Worm (Caenorhabditis elegans) whole organism, L3 larva: ENCODE data around the gene ZK829.3.

Experiments
- R02D3.7 ChIP-seq: fragments of 150-350 bp; optimal IDR thresholded peaks from 2 replicates; lab custom pipeline; 2014; ENCODE audit warnings: missing biosample characterization, missing genetic modification characterization
- ZK546.5 ChIP-seq: sonication (generic microtip); optimal IDR thresholded peaks from 2 replicates; lab custom pipeline; 2017; ENCODE audit warnings: missing biosample characterization, missing genetic modification characterization
- aly-2 ChIP-seq: fragments of 150-350 bp; optimal IDR thresholded peaks from 2 replicates; lab custom pipeline; 2014; ENCODE audit warnings: missing biosample characterization, missing genetic modification characterization
- ama-1 ChIP-seq: fragments of 150-350 bp; optimal IDR thresholded peaks from 2 replicates; lab custom pipeline; 2018
- ceh-16 ChIP-seq: sonication (generic microtip); optimal IDR thresholded peaks from 2 replicates; lab custom pipeline; 2017; ENCODE audit warnings: missing biosample characterization, missing genetic modification characterization
- ceh-28 ChIP-seq: fragments of 150-350 bp; optimal IDR thresholded peaks from 2 replicates; lab custom pipeline; 2014; ENCODE audit warnings: missing biosample characterization, missing genetic modification reagents, missing genetic modification characterization
- ceh-82 ChIP-seq: fragments of 150-350 bp; optimal IDR thresholded peaks from 2 replicates; lab custom pipeline; 2014; ENCODE audit warnings: missing biosample characterization, missing genetic modification characterization
- ceh-9 ChIP-seq: sonication (generic microtip); optimal IDR thresholded peaks from 2 replicates; lab custom pipeline; 2018; ENCODE audit warnings: missing biosample characterization, missing genetic modification characterization
- daf-12 ChIP-seq: fragments of 150-350 bp; optimal IDR thresholded peaks from 2 replicates; lab custom pipeline; 2014; ENCODE audit warnings: missing biosample characterization, missing genetic modification reagents, missing genetic modification characterization
- egl-5 ChIP-seq: fragments of 150-350 bp; optimal IDR thresholded peaks from 2 replicates; lab custom pipeline; 2017; ENCODE audit warnings: missing biosample characterization, missing genetic modification reagents, missing genetic modification characterization, inconsistent platforms
- elt-1 ChIP-seq: fragments of 150-350 bp; optimal IDR thresholded peaks from 2 replicates; lab custom pipeline; 2014; ENCODE audit warnings: missing biosample characterization, missing genetic modification characterization
- elt-3 ChIP-seq, 3 experiments: fragments of 150-350 bp in 1 of 3; sonication (generic microtip) in 2 of 3; optimal IDR thresholded peaks; 2 replicates in 2 of 3; 4 replicates in 1 of 3; lab custom pipeline; 2014 to 2017; ENCODE audit warnings: missing biosample characterization in 3 of 3, missing genetic modification characterization in 3 of 3
- eor-1 ChIP-seq, 2 experiments: fragments of 150-350 bp; optimal IDR thresholded peaks; 2 replicates each; lab custom pipeline; 2014 to 2018; ENCODE audit warnings: missing biosample characterization in 2 of 2, missing genetic modification characterization in 2 of 2
- fkh-10 ChIP-seq: sonication (generic microtip); optimal IDR thresholded peaks from 2 replicates; lab custom pipeline; 2017; ENCODE audit warnings: missing biosample characterization, missing genetic modification reagents, missing genetic modification characterization
- hmg-11 ChIP-seq: sonication (generic microtip); optimal IDR thresholded peaks from 2 replicates; lab custom pipeline; 2016; ENCODE audit warnings: missing genetic modification characterization, missing compliant biosample characterization
- jun-1 ChIP-seq: fragments of 150-350 bp; optimal IDR thresholded peaks from 2 replicates; lab custom pipeline; 2014; ENCODE audit warnings: missing biosample characterization, missing genetic modification reagents, missing genetic modification characterization
- lin-15B ChIP-seq: fragments of 150-350 bp; optimal IDR thresholded peaks from 2 replicates; lab custom pipeline; 2014; ENCODE audit warnings: missing biosample characterization, missing genetic modification characterization
- lin-39 ChIP-seq: fragments of 150-350 bp; optimal IDR thresholded peaks from 2 replicates; lab custom pipeline; 2018; ENCODE audit warnings: missing biosample characterization, missing genetic modification reagents, missing genetic modification characterization
- lsy-12 ChIP-seq: sonication (generic microtip); optimal IDR thresholded peaks from 2 replicates; lab custom pipeline; 2016; ENCODE audit warnings: mild to moderate bottlenecking, missing genetic modification characterization, missing compliant biosample characterization
- mdl-1 ChIP-seq: fragments of 150-350 bp; optimal IDR thresholded peaks from 2 replicates; lab custom pipeline; 2014; ENCODE audit warnings: missing biosample characterization, missing genetic modification characterization
- mml-1 ChIP-seq: fragments of 150-350 bp; sonication (generic microtip); optimal IDR thresholded peaks from 3 replicates; lab custom pipeline; 2014; ENCODE audit warnings: missing biosample characterization, missing genetic modification characterization
- nfya-1 ChIP-seq: sonication (generic microtip); optimal IDR thresholded peaks from 2 replicates; lab custom pipeline; 2017; ENCODE audit warnings: missing genetic modification characterization, mild to moderate bottlenecking, missing compliant biosample characterization, antibody characterized with exemption, moderate library complexity; ENCODE audit not compliant: insufficient read depth
- nhr-11 ChIP-seq: fragments of 150-350 bp; optimal IDR thresholded peaks from 2 replicates; lab custom pipeline; 2014; ENCODE audit warnings: missing biosample characterization, missing genetic modification characterization
- nhr-23 ChIP-seq: fragments of 150-350 bp; optimal IDR thresholded peaks from 2 replicates; lab custom pipeline; 2014; ENCODE audit warnings: missing biosample characterization, missing genetic modification reagents, missing genetic modification characterization
- nhr-237 ChIP-seq: fragments of 150-350 bp; optimal IDR thresholded peaks from 2 replicates; lab custom pipeline; 2014; ENCODE audit warnings: missing biosample characterization, missing genetic modification characterization
- nhr-25 ChIP-seq: sonication (generic microtip); optimal IDR thresholded peaks from 2 replicates; lab custom pipeline; 2017; ENCODE audit warnings: missing biosample characterization, missing genetic modification characterization
- nhr-28 ChIP-seq: fragments of 150-350 bp; optimal IDR thresholded peaks from 2 replicates; lab custom pipeline; 2014; ENCODE audit warnings: missing biosample characterization, missing genetic modification characterization
- nhr-43 ChIP-seq: sonication (generic microtip); optimal IDR thresholded peaks from 2 replicates; lab custom pipeline; 2016; ENCODE audit warnings: mild to moderate bottlenecking, missing genetic modification characterization, missing compliant biosample characterization; ENCODE audit not compliant: poor library complexity, severe bottlenecking
- nhr-67 ChIP-seq: fragments of 150-350 bp; optimal IDR thresholded peaks from 2 replicates; lab custom pipeline; 2014; ENCODE audit warnings: missing biosample characterization, missing genetic modification characterization
- nhr-77 ChIP-seq: fragments of 150-350 bp; optimal IDR thresholded peaks from 2 replicates; lab custom pipeline; 2014; ENCODE audit warnings: missing biosample characterization, missing genetic modification characterization
- pha-4 ChIP-seq: fragments of 150-350 bp; optimal IDR thresholded peaks from 2 replicates; lab custom pipeline; 2014; ENCODE audit warnings: missing biosample characterization, missing genetic modification reagents, missing genetic modification characterization
- pqm-1 ChIP-seq: fragments of 150-350 bp; optimal IDR thresholded peaks from 2 replicates; lab custom pipeline; 2017; ENCODE audit warnings: missing biosample characterization, missing genetic modification characterization, inconsistent platforms
- sea-2 ChIP-seq: fragments of 150-350 bp; sonication (generic microtip); optimal IDR thresholded peaks from 4 replicates; lab custom pipeline; 2014; ENCODE audit warnings: missing biosample characterization, missing genetic modification reagents, missing genetic modification characterization
- snpc-4 ChIP-seq: fragments of 150-350 bp; optimal IDR thresholded peaks from 2 replicates; lab custom pipeline; 2014; ENCODE audit warnings: missing biosample characterization, missing genetic modification characterization
- tbx-2 ChIP-seq: sonication (generic microtip); optimal IDR thresholded peaks from 2 replicates; lab custom pipeline; 2016; ENCODE audit warnings: mild to moderate bottlenecking, missing genetic modification characterization, missing compliant biosample characterization
- unc-39 ChIP-seq: sonication (generic microtip); optimal IDR thresholded peaks from 4 replicates; lab custom pipeline; 2017; ENCODE audit warnings: missing biosample characterization, missing genetic modification characterization
- unc-62 ChIP-seq: fragments of 150-350 bp; sonication (generic microtip); optimal IDR thresholded peaks from 4 replicates; lab custom pipeline; 2014; ENCODE audit warnings: missing biosample characterization, missing genetic modification reagents, missing genetic modification characterization
- zag-1 ChIP-seq: fragments of 150-350 bp; optimal IDR thresholded peaks from 2 replicates; lab custom pipeline; 2014; ENCODE audit warnings: missing biosample characterization, missing genetic modification characterization
- ztf-11 ChIP-seq: fragments of 150-350 bp; optimal IDR thresholded peaks from 2 replicates; lab custom pipeline; 2014; ENCODE audit warnings: missing biosample characterization, missing genetic modification characterization
- ztf-4 ChIP-seq: fragments of 150-350 bp; optimal IDR thresholded peaks from 2 replicates; lab custom pipeline; 2014; ENCODE audit warnings: missing biosample characterization, missing genetic modification characterization

ZK829.3 gene

DNA sequence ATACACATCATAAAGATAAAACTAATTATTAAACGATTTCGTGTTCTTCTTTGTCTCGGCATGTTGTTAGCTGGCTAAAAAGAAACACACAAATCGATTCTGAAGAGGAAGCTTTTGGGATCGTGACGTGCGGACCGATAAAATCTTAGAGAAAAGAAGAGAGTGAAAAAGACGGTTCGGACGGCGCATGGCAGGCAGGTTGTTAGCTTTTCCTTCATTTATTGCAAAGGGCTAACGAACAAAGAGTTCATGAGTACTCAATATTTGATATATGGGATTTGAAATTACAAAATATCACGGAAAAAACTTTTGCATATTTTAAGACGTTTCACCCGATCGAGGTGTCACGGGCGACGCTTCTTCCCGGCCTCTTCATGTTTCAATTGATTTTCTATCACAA lies at the start of gene ZK829.3:
Gene ZK829.3, minus strand, starts transcription at position 101 of the 400 bp plus-strand sequence.
- no peak for TF ChIP-seq unc-62 (GFP tag; lab: Kevin White, UChicago)
- TF ChIP-seq nhr-237 (tag; lab: Kevin White, UChicago): no peak
- TF ChIP-seq lsy-12 (tag; lab: Kevin White, UChicago): no peak
- no peak for TF ChIP-seq lin-15B (tag; lab: Kevin White, UChicago)
- no peak for TF ChIP-seq tbx-2 (tag; lab: Kevin White, UChicago)
- TF ChIP-seq nhr-43: no peak
- TF ChIP-seq nhr-11 (tag; lab: Kevin White, UChicago): no peak
- no peak for TF ChIP-seq nhr-23 (tag; lab: Kevin White, UChicago)
- no peak for TF ChIP-seq nhr-67
- TF ChIP-seq hmg-11 (tag; lab: Kevin White, UChicago): no peak
- no peak for TF ChIP-seq sea-2 (GFP tag; lab: Kevin White, UChicago)
- TF ChIP-seq daf-12 (tag; lab: Kevin White, UChicago): no peak
- no peak for TF ChIP-seq zag-1 (tag; lab: Kevin White, UChicago)
- TF ChIP-seq ztf-11 (tag; lab: Kevin White, UChicago): no peak
- TF ChIP-seq ztf-4: no peak
- no peak for TF ChIP-seq elt-1
- TF ChIP-seq nhr-28 (tag; lab: Kevin White, UChicago): no peak

DNA sequence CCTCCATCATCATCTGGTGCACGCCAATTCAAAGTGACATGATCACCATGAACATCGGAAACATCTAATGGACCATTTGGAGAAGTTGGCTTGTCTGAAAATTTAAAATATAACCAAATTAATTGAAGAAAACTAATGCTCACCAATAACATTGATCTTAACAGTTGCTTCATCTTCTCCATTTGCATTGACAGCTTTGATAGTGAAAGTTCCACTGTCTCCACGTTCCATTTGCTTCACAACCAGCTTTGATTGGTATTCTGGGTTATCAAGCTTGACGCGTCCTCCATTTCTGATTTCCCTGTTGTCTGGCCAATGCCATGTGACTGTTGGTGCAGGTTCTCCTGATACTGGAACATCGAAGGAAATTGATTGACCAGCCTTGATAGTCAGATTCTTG lies 40.9 kb upstream of the ZK829.3 start:
- TF ChIP-seq nhr-77 (tag; lab: Kevin White, UChicago): no peak
- no peak for TF ChIP-seq jun-1 (tag; lab: Kevin White, UChicago)
- TF ChIP-seq, all 47 proteins: peak for 0

DNA sequence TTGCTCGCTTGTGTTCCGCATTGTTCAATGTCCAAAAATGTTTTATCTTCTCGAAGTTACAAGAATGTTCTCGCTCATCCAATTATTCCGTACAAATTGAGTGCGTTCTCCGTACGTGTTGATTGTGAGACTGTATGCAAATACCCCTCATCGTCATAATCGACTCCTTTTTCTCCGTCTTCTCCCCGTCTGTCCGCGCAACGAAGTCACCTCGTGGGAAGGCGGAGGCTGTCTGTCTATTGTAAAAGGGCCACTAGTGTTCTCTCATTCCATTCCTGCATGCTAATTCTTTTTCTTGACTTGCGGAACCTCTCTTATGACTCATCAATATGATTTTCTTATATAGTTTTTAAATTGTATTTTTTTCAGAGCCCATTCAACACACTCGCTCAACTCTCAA lies 24.6 kb upstream of the ZK829.3 start, which contains the start of gene ZK829.9:
Gene ZK829.9, plus strand, starts transcription at position 364 of the 400 bp plus-strand sequence.
- no peak for TF ChIP-seq nhr-237 (tag; lab: Kevin White, UChicago)
- TF ChIP-seq egl-5 (tag; lab: Kevin White, UChicago): no peak
- no peak for TF ChIP-seq nhr-25 (tag; lab: Kevin White, UChicago)
- TF ChIP-seq ceh-82: no peak
- no peak for TF ChIP-seq mdl-1 (tag; lab: Kevin White, UChicago)
- no peak for TF ChIP-seq pha-4
- TF ChIP-seq jun-1 (tag; lab: Kevin White, UChicago): no peak
- no peak for TF ChIP-seq nhr-77 (tag; lab: Kevin White, UChicago)

DNA sequence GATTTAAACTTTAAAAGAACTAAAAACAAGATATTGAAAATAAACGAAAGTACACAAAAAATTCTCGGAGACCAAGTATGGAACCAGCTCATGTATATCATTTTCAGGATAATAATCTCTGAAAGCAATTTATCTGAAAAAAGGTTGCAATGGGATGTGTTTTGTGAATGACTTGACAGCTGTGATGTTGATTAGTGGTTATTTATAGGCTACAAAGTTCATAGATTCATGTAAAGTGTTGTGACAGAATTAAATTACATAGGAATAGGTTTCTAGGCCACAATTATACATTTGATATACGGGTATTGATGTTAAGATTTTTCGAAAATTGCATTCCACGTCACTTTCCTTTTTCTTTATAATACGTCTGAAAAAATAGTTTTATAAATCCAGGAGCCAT lies 19.8 kb upstream of the ZK829.3 start, which contains the start of gene srj-1:
Gene srj-1, minus strand, starts transcription at position 101 of the 400 bp plus-strand sequence.
- TF ChIP-seq nhr-11 (tag; lab: Kevin White, UChicago): peak; percentile 49
- no peak for TF ChIP-seq mml-1 (tag; lab: Kevin White, UChicago)
- TF ChIP-seq, all 47 proteins: peak for 1

DNA sequence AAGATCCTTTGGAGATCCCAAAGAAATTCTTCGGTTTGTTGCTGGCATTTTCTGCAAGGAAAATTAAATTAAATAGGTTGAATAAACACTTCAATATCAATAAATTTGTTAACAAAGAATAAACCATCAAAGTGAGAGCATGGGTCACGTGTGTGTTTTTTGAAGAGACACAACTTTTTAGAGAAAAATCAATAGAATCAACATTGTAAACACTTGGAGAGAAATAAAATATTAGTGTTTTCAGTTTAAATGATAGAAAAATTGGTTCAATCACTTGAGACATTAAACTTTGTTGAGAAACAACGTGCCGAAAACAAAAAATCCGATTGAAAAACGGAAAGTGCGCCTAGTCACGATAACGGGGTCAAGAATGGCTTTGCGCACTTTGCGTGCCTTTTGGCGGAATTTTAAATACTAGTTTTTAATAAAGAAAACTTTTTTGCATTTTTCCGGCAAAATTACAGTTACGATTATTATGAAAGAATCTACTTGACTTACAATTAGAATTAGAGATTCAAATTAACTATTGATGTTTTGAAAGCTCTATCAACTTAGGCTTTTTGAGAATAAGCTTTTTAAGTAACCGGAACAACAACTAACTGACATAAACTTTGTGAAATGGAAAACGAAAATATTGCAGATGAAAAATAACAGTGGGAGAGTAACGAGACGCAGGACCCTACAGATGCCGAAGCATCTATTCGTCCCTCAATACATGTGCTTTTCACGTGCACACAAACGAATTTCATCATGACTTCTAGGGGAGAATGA lies 16.1 kb upstream of the ZK829.3 start, which contains the start of gene ZK829.7:
Gene ZK829.7, minus strand, starts transcription at position 51 of the 771 bp plus-strand sequence.
- TF ChIP-seq nhr-77 (tag; lab: Kevin White, UChicago) (no peak), R02D3.7 (peak; percentile 49), ceh-82 (peak; percentile 60), eor-1 (tag; optimal IDR thresholded peaks at IDR 0.05; lab: Kevin White, UChicago) (no peak), nhr-237 (tag; lab: Kevin White, UChicago) (peak; percentile 11), unc-39 (tag; lab: Kevin White, UChicago) (no peak), ZK546.5 (tag; lab: Kevin White, UChicago) (no peak), lin-39 (tag; lab: Kevin White, UChicago) (no peak), jun-1 (tag; lab: Kevin White, UChicago) (peak; percentile 46), snpc-4 (peak; percentile 29), elt-3 (tag; optimal IDR thresholded peaks at IDR 0.05; lab: Kevin White, UChicago) (peak in 1 of 3 experiments; percentile 26), ceh-16 (tag; lab: Kevin White, UChicago) (no peak), tbx-2 (tag; lab: Kevin White, UChicago) (peak; percentile 52), daf-12 (tag; lab: Kevin White, UChicago) (no peak), unc-62 (GFP tag; lab: Kevin White, UChicago) (no peak), lsy-12 (tag; lab: Kevin White, UChicago) (peak; percentile 59), ama-1 (lab: Kevin White, UChicago) (no peak), nhr-11 (tag; lab: Kevin White, UChicago) (no peak), fkh-10 (GFP tag; lab: Kevin White, UChicago) (no peak), zag-1 (tag; lab: Kevin White, UChicago) (no peak), nhr-43 (peak; percentile 32), ztf-11 (tag; lab: Kevin White, UChicago) (no peak), nhr-23 (tag; lab: Kevin White, UChicago) (peak; percentile 90), nhr-28 (tag; lab: Kevin White, UChicago) (no peak), nhr-25 (tag; lab: Kevin White, UChicago) (peak; percentile 16), pqm-1 (tag; lab: Kevin White, UChicago) (no peak), pha-4 (peak; percentile 88), hmg-11 (tag; lab: Kevin White, UChicago) (peak; percentile 60), nfya-1 (tag; lab: Kevin White, UChicago) (peak; percentile 39), aly-2 (no peak), elt-1 (no peak), ceh-28 (peak; percentile 56), egl-5 (tag; lab: Kevin White, UChicago) (no peak), mml-1 (tag; lab: Kevin White, UChicago) (peak; percentile 98), ceh-9 (tag; lab: Kevin White, UChicago) (no peak)
